Fruit fly (Drosophila melanogaster): ENCODE data around the gene CG31886.

Gene CG31886

dm6 chr2L:8984614-8985318 is 25.9 kb upstream of the CG31886 start, which contains the start of gene CG13101:
TSS of gene CG13101 (minus strand) at chr2L:8984872.
- TF ChIP-seq CG6792 (GFP tag; optimal IDR thresholded peaks at IDR 0.05) (peak; percentile 96), ss (GFP tag; optimal IDR thresholded peaks at IDR 0.05) (peak; percentile 86 to 90), dac (GFP tag; optimal IDR thresholded peaks at IDR 0.05) (peak; percentile 57), spab (GFP tag; optimal IDR thresholded peaks at IDR 0.05) (peak; percentile 91), Eip93F (GFP tag; optimal IDR thresholded peaks at IDR 0.05) (peak; percentile 72), Lpt (GFP tag; optimal IDR thresholded peaks at IDR 0.05) (peak; percentile 92), CG11762 (GFP tag; optimal IDR thresholded peaks at IDR 0.05; ENCODE audit: insufficient read depth) (peak; percentile 94), acj6 (GFP tag; optimal IDR thresholded peaks at IDR 0.05) (peak; percentile 95), CG6854 (GFP tag; optimal IDR thresholded peaks at IDR 0.05) (no peak), Blimp-1 (GFP tag; optimal IDR thresholded peaks at IDR 0.05) (peak; percentile 88), CG6276 (GFP tag; optimal IDR thresholded peaks at IDR 0.05) (peak; percentile 93), Gug (GFP tag; IDR thresholded peaks at IDR 0.05) (peak; percentile 95), Sox14 (GFP tag; optimal IDR thresholded peaks at IDR 0.05) (peak; percentile 94), CG8632 (GFP tag; optimal IDR thresholded peaks at IDR 0.05) (peak; percentile 95), Smox (GFP tag; optimal IDR thresholded peaks at IDR 0.05) (peak; percentile 97), Sox15 (GFP tag; optimal IDR thresholded peaks at IDR 0.05) (peak; percentile 80), Ets21C (GFP tag; optimal IDR thresholded peaks at IDR 0.05) (peak; percentile 90), OdsH (GFP tag; optimal IDR thresholded peaks at IDR 0.05) (peak; percentile 96), cyc (GFP tag; optimal IDR thresholded peaks at IDR 0.05) (peak; percentile 96), pdm3 (GFP tag; optimal IDR thresholded peaks at IDR 0.05) (peak; percentile 96), CG34406 (GFP tag; optimal IDR thresholded peaks at IDR 0.05) (peak; percentile 96), CG10669 (GFP tag; optimal IDR thresholded peaks at IDR 0.05) (peak; percentile 90), net (GFP tag; optimal IDR thresholded peaks at IDR 0.05) (peak; percentile 90), Hr39 (GFP tag; optimal IDR thresholded peaks at IDR 0.05) (peak; percentile 91), CG7368 (GFP tag; optimal IDR thresholded peaks at IDR 0.05) (peak; percentile 90), CG11902 (GFP tag; optimal IDR thresholded peaks at IDR 0.05) (peak; percentile 86), topi (GFP tag; optimal IDR thresholded peaks at IDR 0.05) (peak; percentile 97), Eip78C (GFP tag) (peak; percentile 99), Ets96B (tag; optimal IDR thresholded peaks at IDR 0.05) (peak; percentile 86), CG15336 (GFP tag; IDR thresholded peaks at IDR 0.05) (peak; percentile 98), fd59A (GFP tag; optimal IDR thresholded peaks at IDR 0.05) (peak; percentile 85), CG8119 (GFP tag; IDR thresholded peaks at IDR 0.05) (peak; percentile 98), Eip75B (GFP tag; optimal IDR thresholded peaks at IDR 0.05) (peak; percentile 91), dsx (GFP tag; optimal IDR thresholded peaks at IDR 0.05; ENCODE audit: poor library complexity, severe bottlenecking) (peak; percentile 94), CG6163 (GFP tag; IDR thresholded peaks at IDR 0.05) (peak; percentile 96), CG10631 (GFP tag; optimal IDR thresholded peaks at IDR 0.05) (peak; percentile 95), CG8319 (GFP tag; optimal IDR thresholded peaks at IDR 0.05) (peak; percentile 88), Hr4 (GFP tag; optimal IDR thresholded peaks at IDR 0.05) (peak; percentile 83), vri (GFP tag; optimal IDR thresholded peaks at IDR 0.05) (peak; percentile 95), CG31627 (GFP tag; optimal IDR thresholded peaks at IDR 0.05) (peak; percentile 95), CG16779 (tag; optimal IDR thresholded peaks at IDR 0.05) (peak; percentile 76), Sox102F (GFP tag; optimal IDR thresholded peaks at IDR 0.05) (peak; percentile 94), Hr38 (GFP tag; optimal IDR thresholded peaks at IDR 0.05) (no peak), fkh (GFP tag; optimal IDR thresholded peaks at IDR 0.05) (peak; percentile 87), CG4318 (GFP tag; optimal IDR thresholded peaks at IDR 0.05) (peak; percentile 82), achi (GFP tag; optimal IDR thresholded peaks at IDR 0.05) (peak; percentile 96), lz (GFP tag; optimal IDR thresholded peaks at IDR 0.05) (peak; percentile 94), Met (GFP tag; optimal IDR thresholded peaks at IDR 0.05) (peak; percentile 96), svp (GFP tag) (peak; percentile 98), CG3032 (tag; optimal IDR thresholded peaks at IDR 0.05) (peak; percentile 93), CG3919 (GFP tag; optimal IDR thresholded peaks at IDR 0.05) (peak; percentile 98)

Data from whole organism, prepupa.